Worm (Caenorhabditis elegans) whole organism, L4 larva: ENCODE data around the gene ins-17.

Experiments
- F26F4.8 ChIP-seq: fragments of 200-800 bp; sonication (Bioruptor generic); conservative IDR thresholded peaks from 2 replicates; pipeline ENCODE4 v1.3.6; 2022; ENCODE audit warnings: missing genetic modification characterization, missing compliant biosample characterization
- F44E2.7 ChIP-seq: fragments of 200-800 bp; sonication (Bioruptor generic); IDR thresholded peaks from 2 replicates; pipeline ENCODE4 v2.1.2; 2022; ENCODE audit warnings: missing genetic modification characterization, missing compliant biosample characterization
- F49E8.2 ChIP-seq: sonication (generic microtip); optimal IDR thresholded peaks from 2 replicates; lab custom pipeline; 2016; ENCODE audit warnings: missing compliant biosample characterization, mild to moderate bottlenecking, missing genetic modification characterization, borderline replicate concordance
- T20F7.1 ChIP-seq: fragments of 200-800 bp; sonication (Bioruptor generic); optimal IDR thresholded peaks from 2 replicates; lab custom pipeline; 2018; ENCODE audit warnings: mild to moderate bottlenecking, missing genetic modification characterization, missing compliant biosample characterization
- Y105C5A.15 ChIP-seq: fragments of 200-800 bp; sonication (Bioruptor generic); IDR thresholded peaks from 2 replicates; pipeline ENCODE4 v1.3.6; 2022; ENCODE audit warnings: missing genetic modification characterization, missing compliant biosample characterization
- Y48G9A.11 ChIP-seq: fragments of 200-800 bp; sonication (Bioruptor generic); IDR thresholded peaks from 2 replicates; pipeline ENCODE4 v1.3.6; 2022; ENCODE audit warnings: missing genetic modification reagents, missing genetic modification characterization, missing compliant biosample characterization
- Y5F2A.4 ChIP-seq: fragments of 200-800 bp; sonication (Bioruptor generic); optimal IDR thresholded peaks from 2 replicates; lab custom pipeline; 2018; ENCODE audit warnings: mild to moderate bottlenecking, missing genetic modification characterization, missing compliant biosample characterization
- Y75B8A.6 ChIP-seq: fragments of 200-800 bp; sonication (Bioruptor generic); IDR thresholded peaks from 2 replicates; pipeline ENCODE4 v1.3.6; 2022; ENCODE audit warnings: missing genetic modification reagents, missing genetic modification characterization, missing compliant biosample characterization
- ZK337.2 ChIP-seq: fragments of 200-800 bp; sonication (Bioruptor generic); IDR thresholded peaks from 2 replicates; pipeline ENCODE4 v1.3.6; 2022; ENCODE audit warnings: missing genetic modification reagents, missing genetic modification characterization, missing compliant biosample characterization
- aha-1 ChIP-seq: fragments of 150-350 bp; peaks from one replicate; lab custom pipeline; 2014; ENCODE audit warnings: missing biosample characterization, missing genetic modification characterization
- aly-2 ChIP-seq: sonication (generic microtip); optimal IDR thresholded peaks from 2 replicates; lab custom pipeline; 2018; ENCODE audit warnings: missing biosample characterization, missing genetic modification characterization
- ceh-28 ChIP-seq: fragments of 150-350 bp; optimal IDR thresholded peaks from 2 replicates; lab custom pipeline; 2014; ENCODE audit warnings: missing biosample characterization, missing genetic modification reagents, missing genetic modification characterization
- ceh-44 ChIP-seq: fragments of 200-800 bp; sonication (Bioruptor generic); IDR thresholded peaks from 2 replicates; pipeline ENCODE4 v1.3.6; 2022; ENCODE audit warnings: missing genetic modification reagents, missing genetic modification characterization, missing compliant biosample characterization
- ceh-62 ChIP-seq: sonication (generic microtip); optimal IDR thresholded peaks from 2 replicates; lab custom pipeline; 2017; ENCODE audit warnings: missing biosample characterization, missing genetic modification characterization
- ces-1 ChIP-seq: fragments of 150-350 bp; sonication (generic microtip); optimal IDR thresholded peaks from 4 replicates; lab custom pipeline; 2014; ENCODE audit warnings: missing biosample characterization, missing genetic modification reagents, missing genetic modification characterization
- cey-2 ChIP-seq: sonication (generic microtip); optimal IDR thresholded peaks from 3 replicates; lab custom pipeline; 2017; ENCODE audit warnings: missing genetic modification characterization, mild to moderate bottlenecking, missing compliant biosample characterization, antibody characterized with exemption, borderline replicate concordance; ENCODE audit not compliant: insufficient read depth
- dpl-1 ChIP-seq: fragments of 150-350 bp; optimal IDR thresholded peaks from 2 replicates; lab custom pipeline; 2014; ENCODE audit warnings: missing biosample characterization, missing genetic modification reagents, missing genetic modification characterization
- gei-8 ChIP-seq: fragments of 200-800 bp; sonication (Bioruptor generic); optimal IDR thresholded peaks from 2 replicates; lab custom pipeline; 2018; ENCODE audit warnings: mild to moderate bottlenecking, missing genetic modification characterization, missing compliant biosample characterization
- hif-1 ChIP-seq, 2 experiments: sonication (generic microtip); optimal IDR thresholded peaks; 2 replicates each; lab custom pipeline; 2016 to 2017; ENCODE audit warnings: missing compliant biosample characterization in 2 of 2, missing genetic modification characterization in 2 of 2, missing genetic modification reagents in 2 of 2, missing genotype in 2 of 2, mild to moderate bottlenecking in 1 of 2
- hlh-11 ChIP-seq: fragments of 200-800 bp; sonication (Bioruptor generic); optimal IDR thresholded peaks from 2 replicates; lab custom pipeline; 2018; ENCODE audit warnings: mild to moderate bottlenecking, missing genetic modification characterization, missing compliant biosample characterization
- hlh-30 ChIP-seq: sonication (generic microtip); optimal IDR thresholded peaks from 2 replicates; lab custom pipeline; 2017; ENCODE audit warnings: antibody characterized with exemption, mild to moderate bottlenecking, missing genetic modification characterization, missing compliant biosample characterization; ENCODE audit not compliant: insufficient read depth
- hmg-1.1 ChIP-seq: fragments of 200-800 bp; sonication (Bioruptor generic); IDR thresholded peaks from 2 replicates; pipeline ENCODE4 v1.3.6; 2022; ENCODE audit warnings: missing genetic modification reagents, missing genetic modification characterization, missing compliant biosample characterization
- jun-1 ChIP-seq: fragments of 150-350 bp; optimal IDR thresholded peaks from 2 replicates; lab custom pipeline; 2014; ENCODE audit warnings: missing biosample characterization, missing genetic modification reagents, missing genetic modification characterization
- lin-1 ChIP-seq: fragments of 200-800 bp; sonication (Bioruptor generic); IDR thresholded peaks from 2 replicates; pipeline ENCODE4 v1.3.6; 2022; ENCODE audit warnings: missing genetic modification reagents, missing genetic modification characterization, missing compliant biosample characterization
- lin-13 ChIP-seq: fragments of 150-350 bp; optimal IDR thresholded peaks from 2 replicates; lab custom pipeline; 2014; ENCODE audit warnings: missing biosample characterization, missing genetic modification reagents, missing genetic modification characterization
- mdt-29 ChIP-seq: fragments of 200-800 bp; sonication (Bioruptor generic); IDR thresholded peaks from 2 replicates; pipeline ENCODE4 v1.3.6; 2022; ENCODE audit warnings: missing genetic modification reagents, missing genetic modification characterization, missing compliant biosample characterization
- mep-1 ChIP-seq: fragments of 150-350 bp; sonication (generic microtip); optimal IDR thresholded peaks from 3 replicates; lab custom pipeline; 2014; ENCODE audit warnings: missing biosample characterization, missing genetic modification characterization
- mxl-2 ChIP-seq: fragments of 200-800 bp; sonication (Bioruptor generic); conservative IDR thresholded peaks from 2 replicates; pipeline ENCODE4 v1.3.6; 2022; ENCODE audit warnings: missing genetic modification reagents, missing genetic modification characterization, missing compliant biosample characterization
- mxl-3 ChIP-seq: fragments of 200-800 bp; sonication (Bioruptor generic); optimal IDR thresholded peaks from 2 replicates; lab custom pipeline; 2018; ENCODE audit warnings: mild to moderate bottlenecking, missing genetic modification characterization, missing compliant biosample characterization
- nhr-11 ChIP-seq: fragments of 150-350 bp; optimal IDR thresholded peaks from 2 replicates; lab custom pipeline; 2014; ENCODE audit warnings: missing biosample characterization, missing genetic modification characterization
- nhr-111 ChIP-seq: fragments of 200-800 bp; sonication (Bioruptor generic); optimal IDR thresholded peaks from 2 replicates; lab custom pipeline; 2018; ENCODE audit warnings: mild to moderate bottlenecking, missing genetic modification characterization, missing compliant biosample characterization
- nhr-25 ChIP-seq: sonication (generic microtip); optimal IDR thresholded peaks from 2 replicates; lab custom pipeline; 2017; ENCODE audit warnings: missing genetic modification characterization, mild to moderate bottlenecking, missing compliant biosample characterization, antibody characterized with exemption, moderate library complexity, borderline replicate concordance; ENCODE audit not compliant: insufficient read depth
- nhr-28 ChIP-seq: fragments of 150-350 bp; optimal IDR thresholded peaks from 2 replicates; lab custom pipeline; 2014; ENCODE audit warnings: missing biosample characterization, missing genetic modification characterization
- nhr-42 ChIP-seq: fragments of 200-800 bp; sonication (Bioruptor generic); IDR thresholded peaks from 2 replicates; pipeline ENCODE4 v1.3.6; 2022; ENCODE audit warnings: missing genetic modification characterization, missing compliant biosample characterization
- nhr-6 ChIP-seq: fragments of 150-350 bp; optimal IDR thresholded peaks from 2 replicates; lab custom pipeline; 2014; ENCODE audit warnings: missing biosample characterization, missing genetic modification characterization
- nhr-76 ChIP-seq: fragments of 150-350 bp; optimal IDR thresholded peaks from 2 replicates; lab custom pipeline; 2014; ENCODE audit warnings: missing biosample characterization, missing genetic modification characterization
- nhr-77 ChIP-seq: fragments of 150-350 bp; optimal IDR thresholded peaks from 2 replicates; lab custom pipeline; 2014; ENCODE audit warnings: missing biosample characterization, missing genetic modification characterization
- pha-4 ChIP-seq, 2 experiments: fragments of 150-350 bp in 1 of 2; fragments of 200-800 bp in 1 of 2; sonication (Bioruptor generic) in 1 of 2; IDR thresholded peaks in 1 of 2; optimal IDR thresholded peaks in 1 of 2; 2 replicates each; pipeline versions ENCODE4 v1.3.6 to Lab custom; 2014 to 2022; ENCODE audit warnings: missing genetic modification characterization in 2 of 2, missing genetic modification reagents in 2 of 2, missing biosample characterization in 1 of 2, missing compliant biosample characterization in 1 of 2
- php-3 ChIP-seq: fragments of 200-800 bp; sonication (Bioruptor generic); IDR thresholded peaks from 2 replicates; pipeline ENCODE4 v1.3.6; 2022; ENCODE audit warnings: missing genetic modification reagents, missing genetic modification characterization, missing compliant biosample characterization
- pqm-1 ChIP-seq: sonication (generic microtip); optimal IDR thresholded peaks from 2 replicates; lab custom pipeline; 2017; ENCODE audit warnings: missing biosample characterization, missing genetic modification characterization
- rbr-2 ChIP-seq: sonication (generic microtip); optimal IDR thresholded peaks from 2 replicates; lab custom pipeline; 2016; ENCODE audit warnings: missing genotype, missing genetic modification characterization, missing compliant biosample characterization
- sdz-12 ChIP-seq: fragments of 200-800 bp; sonication (Bioruptor generic); optimal IDR thresholded peaks from 2 replicates; lab custom pipeline; 2018; ENCODE audit warnings: mild to moderate bottlenecking, missing genetic modification characterization, missing compliant biosample characterization
- skn-1 ChIP-seq: fragments of 150-350 bp; optimal IDR thresholded peaks from 2 replicates; lab custom pipeline; 2014; ENCODE audit warnings: missing biosample characterization, missing genetic modification characterization
- snpc-1.2 ChIP-seq: fragments of 200-800 bp; sonication (Bioruptor generic); IDR thresholded peaks from 2 replicates; pipeline ENCODE4 v1.3.6; 2022; ENCODE audit warnings: missing genetic modification reagents, missing genetic modification characterization, missing compliant biosample characterization
- tag-97 ChIP-seq: fragments of 200-800 bp; sonication (Bioruptor generic); IDR thresholded peaks from 2 replicates; pipeline ENCODE4 v1.3.6; 2022; ENCODE audit warnings: missing genetic modification characterization, missing compliant biosample characterization
- unc-62 ChIP-seq, 3 experiments: fragments of 150-350 bp in 1 of 3; sonication (generic microtip); optimal IDR thresholded peaks in 2 of 3; peaks in 1 of 3; 1 replicate in 1 of 3; 2 replicates in 2 of 3; lab custom pipeline; 2014 to 2017; ENCODE audit warnings: missing biosample characterization in 3 of 3, missing genetic modification characterization in 3 of 3, missing genetic modification reagents in 3 of 3, missing genotype in 1 of 3
- zfp-2 ChIP-seq: sonication (generic microtip); optimal IDR thresholded peaks from 2 replicates; lab custom pipeline; 2016; ENCODE audit warnings: mild to moderate bottlenecking, missing genetic modification characterization, missing compliant biosample characterization
- zip-11 ChIP-seq: fragments of 200-800 bp; sonication (Bioruptor generic); IDR thresholded peaks from 2 replicates; pipeline ENCODE4 v1.3.6; 2022; ENCODE audit warnings: missing genetic modification characterization, missing compliant biosample characterization
- ztf-11 ChIP-seq: fragments of 150-350 bp; optimal IDR thresholded peaks from 2 replicates; lab custom pipeline; 2014; ENCODE audit warnings: missing biosample characterization, missing genetic modification characterization
- ztf-7 ChIP-seq: fragments of 150-350 bp; optimal IDR thresholded peaks from 2 replicates; lab custom pipeline; 2014; ENCODE audit warnings: missing biosample characterization, missing genetic modification characterization

ins-17 gene

ce11 chrIII:4470793-4471192, 6.6 kb downstream of the ins-17 start (continued):
- TF ChIP-seq pha-4 (GFP tag; IDR thresholded peaks at IDR 0.05; lab: Robert Waterston, UW), result peak; percentile 75
- TF ChIP-seq pha-4 (tag; optimal IDR thresholded peaks at IDR 0.05; lab: Kevin White, UChicago), result no peak
- TF ChIP-seq nhr-11, result no peak
- peak; percentile 87 for TF ChIP-seq ceh-44
- TF ChIP-seq jun-1 (tag; lab: Kevin White, UChicago), result no peak
- peak; percentile 75 for TF ChIP-seq mep-1 (tag; lab: Kevin White, UChicago)
- TF ChIP-seq lin-1 (GFP tag; lab: Robert Waterston, UW), result peak; percentile 34; the same call in 1 of the 2 replicates
- peak; percentile 64 for TF ChIP-seq lin-13 (GFP tag; lab: Kevin White, UChicago)
- no peak for TF ChIP-seq T20F7.1 (GFP tag; lab: Kevin White, UChicago)
- no peak for TF ChIP-seq ztf-11 (tag; lab: Kevin White, UChicago)
- peak; percentile 67 for TF ChIP-seq nhr-111 (GFP tag; lab: Kevin White, UChicago)
- no peak for TF ChIP-seq ZK337.2 (GFP tag; lab: Robert Waterston, UW)
- no peak for TF ChIP-seq zip-11 (GFP tag; lab: Robert Waterston, UW)
- peak; percentile 53 for TF ChIP-seq sdz-12 (GFP tag; lab: Kevin White, UChicago)
- TF ChIP-seq Y105C5A.15, result peak; percentile 85
- TF ChIP-seq F49E8.2 (tag; lab: Kevin White, UChicago), result peak; percentile 59
- peak; percentile 69 for TF ChIP-seq hlh-30
- peak; percentile 74 for TF ChIP-seq snpc-1.2 (GFP tag; lab: Robert Waterston, UW)
- TF ChIP-seq ces-1 (GFP tag; lab: Kevin White, UChicago), result no peak
- peak; percentile 75 for TF ChIP-seq hmg-1.1 (GFP tag; lab: Robert Waterston, UW)
- peak; percentile 35; the same call in 1 of the 2 replicates for TF ChIP-seq php-3 (GFP tag; lab: Robert Waterston, UW)
- TF ChIP-seq nhr-76, result no peak
- TF ChIP-seq mxl-3 (GFP tag; lab: Kevin White, UChicago), result no peak
- peak; percentile 49 for TF ChIP-seq Y48G9A.11
- peak; percentile 58 for TF ChIP-seq aly-2 (tag; lab: Kevin White, UChicago)
- TF ChIP-seq unc-62 (GFP tag; optimal IDR thresholded peaks at IDR 0.05 in 1 of 2; lab: Kevin White, UChicago), result peak in 1 of 2 experiments; percentile 88
- TF ChIP-seq unc-62 (tag; optimal IDR thresholded peaks at IDR 0.05; lab: Kevin White, UChicago), result no peak
- TF ChIP-seq gei-8 (GFP tag; lab: Kevin White, UChicago), result peak; percentile 80
- no peak for TF ChIP-seq ceh-28
- TF ChIP-seq ceh-62 (tag; lab: Kevin White, UChicago), result no peak
- peak; percentile 78 for TF ChIP-seq nhr-42
- TF ChIP-seq F26F4.8 (GFP tag; lab: Robert Waterston, UW), result peak; percentile 78; the same call in 1 of the 2 replicates
- TF ChIP-seq skn-1 (tag; lab: Kevin White, UChicago), result no peak
- no peak for TF ChIP-seq pqm-1
- TF ChIP-seq mxl-2 (GFP tag; lab: Robert Waterston, UW), result no peak
- TF ChIP-seq nhr-6 (tag; lab: Kevin White, UChicago), result no peak
- peak; percentile 81 for TF ChIP-seq mdt-29 (GFP tag; lab: Robert Waterston, UW)
- no peak for TF ChIP-seq nhr-77 (tag; lab: Kevin White, UChicago)
- peak; percentile 50 for TF ChIP-seq zfp-2 (tag; lab: Kevin White, UChicago)
- peak; percentile 35 for TF ChIP-seq aha-1 (tag; lab: Kevin White, UChicago)
- peak in 1 of 2 experiments; percentile 55 for TF ChIP-seq hif-1 (tag; optimal IDR thresholded peaks at IDR 0.05; lab: Kevin White, UChicago)
- TF ChIP-seq Y75B8A.6, result 0 out of 2 replicates have a peak, but pooled peaks have one; percentile 54
- peak; percentile 57 for TF ChIP-seq rbr-2 (tag; lab: Kevin White, UChicago)
- peak; percentile 79 for TF ChIP-seq nhr-25
- peak; percentile 78; the same call in 1 of the 2 replicates for TF ChIP-seq F44E2.7 (GFP tag; lab: Robert Waterston, UW)
- TF ChIP-seq Y5F2A.4, result peak; percentile 77
- TF ChIP-seq nhr-28 (tag; lab: Kevin White, UChicago), result peak; percentile 9
- TF ChIP-seq dpl-1 (GFP tag; lab: Kevin White, UChicago), result peak; percentile 33
- peak; percentile 64 for TF ChIP-seq ztf-7
- TF ChIP-seq tag-97 (GFP tag; lab: Robert Waterston, UW), result no peak
- TF ChIP-seq hlh-11 (tag; lab: Kevin White, UChicago), result peak; percentile 48
- TF ChIP-seq cey-2 (tag; lab: Kevin White, UChicago), result no peak
